Worm (Caenorhabditis elegans): ENCODE data around the gene msi-1.

DNA sequence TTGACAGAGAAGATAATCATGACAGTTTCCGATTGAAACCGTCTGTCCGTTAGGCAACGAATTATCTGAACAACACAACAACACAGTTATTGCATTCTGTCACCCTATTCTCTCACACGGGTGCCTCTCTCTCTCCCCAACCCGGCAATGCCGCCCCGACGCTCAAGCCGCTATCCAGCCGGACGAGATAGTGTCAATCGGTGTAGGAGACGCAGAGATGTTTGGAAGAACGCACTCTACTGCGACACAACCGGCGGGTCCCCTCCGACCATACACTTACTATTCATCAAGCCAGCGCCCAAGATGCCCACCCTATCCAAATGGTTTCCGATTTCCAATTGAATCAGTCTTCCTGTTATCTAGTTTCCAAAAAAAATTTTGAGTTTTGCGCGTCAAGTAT lies 34.0 kb upstream of the msi-1 start:
- TF ChIP-seq him-1 (tag; optimal IDR thresholded peaks at IDR 0.05) (no peak), W03F9.2 (tag; optimal IDR thresholded peaks at IDR 0.05) (no peak)

Data from whole organism, L4/young adult.